Worm (Caenorhabditis elegans): ENCODE results near the gene mrpl-53.

The mrpl-53 gene

DNA sequence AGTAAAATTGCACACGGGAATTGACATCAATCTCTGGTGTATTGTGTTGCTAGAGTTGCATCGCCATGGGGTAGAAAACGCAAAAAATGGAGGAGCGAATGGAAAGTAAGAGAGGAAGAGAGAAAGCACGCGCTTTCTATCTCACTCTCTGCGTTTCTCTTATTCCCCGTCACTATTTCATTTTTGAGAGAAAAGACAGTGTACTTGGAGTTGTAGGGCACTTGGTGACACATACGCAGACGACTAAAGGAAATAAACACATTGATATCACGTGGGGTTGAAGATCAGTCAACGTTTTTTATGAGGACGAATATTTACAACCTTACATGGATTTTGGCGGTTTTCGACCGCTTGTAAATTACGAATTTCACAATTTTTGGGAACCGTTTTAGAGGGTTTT is 6.0 kb downstream of the mrpl-53 start (continued):
- no peak for TF ChIP-seq ZK546.5 (tag; optimal IDR thresholded peaks at IDR 0.05)
- TF ChIP-seq gmeb-1 (tag; optimal IDR thresholded peaks at IDR 0.05) = peak; percentile 87
- TF ChIP-seq sem-4 (tag; optimal IDR thresholded peaks at IDR 0.05) = peak; percentile 93
- peak; percentile 99 to 100 for TF ChIP-seq mdl-1 (tag; optimal IDR thresholded peaks at IDR 0.05)
- TF ChIP-seq nhr-6 (tag; optimal IDR thresholded peaks at IDR 0.05) = peak; percentile 96

DNA sequence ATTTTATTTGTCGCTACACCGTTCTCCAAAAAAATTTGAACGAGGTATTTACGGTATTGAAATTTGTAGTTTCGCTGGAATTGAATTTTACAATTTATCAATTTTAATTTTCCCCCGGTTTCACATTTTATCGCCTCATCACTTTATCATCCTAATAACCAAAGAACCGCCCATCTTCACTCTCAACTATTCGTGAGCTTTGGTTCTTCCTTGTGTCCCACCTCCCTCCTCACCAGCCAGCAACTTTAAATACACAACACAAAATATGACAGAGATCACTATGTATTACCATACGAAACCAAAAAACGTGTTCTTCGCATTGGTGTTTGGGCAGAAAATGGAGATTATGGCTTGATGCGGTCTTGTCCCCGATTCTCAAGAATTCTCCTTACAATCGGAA is 6.6 kb downstream of the mrpl-53 start:
- TF ChIP-seq mbf-1 (tag; optimal IDR thresholded peaks at IDR 0.05) = no peak
- TF ChIP-seq nhr-237 (tag; optimal IDR thresholded peaks at IDR 0.05) = no peak
- TF ChIP-seq lsy-2 (tag; optimal IDR thresholded peaks at IDR 0.05) = no peak
- TF ChIP-seq sma-9 (GFP tag; optimal IDR thresholded peaks at IDR 0.05) = peak; percentile 65
- no peak for TF ChIP-seq sma-9 (tag; optimal IDR thresholded peaks at IDR 0.05)
- no peak for TF ChIP-seq nhr-6 (tag; optimal IDR thresholded peaks at IDR 0.05)
- peak; percentile 13 for TF ChIP-seq nhr-25 (tag; optimal IDR thresholded peaks at IDR 0.05)
- TF ChIP-seq C34F6.9 (tag; optimal IDR thresholded peaks at IDR 0.05) = no peak
- TF ChIP-seq nhr-23 (tag; optimal IDR thresholded peaks at IDR 0.05) = no peak
- no peak for TF ChIP-seq unc-55 (GFP tag; optimal IDR thresholded peaks at IDR 0.05)
- no peak for TF ChIP-seq mab-5 (tag; optimal IDR thresholded peaks at IDR 0.05)
- TF ChIP-seq zag-1 (tag; optimal IDR thresholded peaks at IDR 0.05) = no peak
- TF ChIP-seq ceh-82 (tag; optimal IDR thresholded peaks at IDR 0.05) = no peak
- peak; percentile 8 for TF ChIP-seq fos-1 (tag; optimal IDR thresholded peaks at IDR 0.05)
- peak; percentile 14 for TF ChIP-seq gmeb-1 (tag; optimal IDR thresholded peaks at IDR 0.05)
- TF ChIP-seq nhr-129 (tag; optimal IDR thresholded peaks at IDR 0.05) = peak; percentile 40
- no peak for TF ChIP-seq ztf-11 (tag; optimal IDR thresholded peaks at IDR 0.05)
- no peak for TF ChIP-seq skn-1 (tag; optimal IDR thresholded peaks at IDR 0.05)
- no peak for TF ChIP-seq nhr-21 (tag; optimal IDR thresholded peaks at IDR 0.05)
- TF ChIP-seq crh-2 (tag; optimal IDR thresholded peaks at IDR 0.05) = peak; percentile 10
- TF ChIP-seq lin-11 (tag; optimal IDR thresholded peaks at IDR 0.05) = no peak
- no peak for TF ChIP-seq ztf-1 (GFP tag; conservative IDR thresholded peaks at IDR 0.05)
- TF ChIP-seq peb-1 (tag; optimal IDR thresholded peaks at IDR 0.05) = no peak
- no peak for TF ChIP-seq nhr-12 (tag; optimal IDR thresholded peaks at IDR 0.05)
- TF ChIP-seq mdl-1 (tag; optimal IDR thresholded peaks at IDR 0.05) = no peak

DNA sequence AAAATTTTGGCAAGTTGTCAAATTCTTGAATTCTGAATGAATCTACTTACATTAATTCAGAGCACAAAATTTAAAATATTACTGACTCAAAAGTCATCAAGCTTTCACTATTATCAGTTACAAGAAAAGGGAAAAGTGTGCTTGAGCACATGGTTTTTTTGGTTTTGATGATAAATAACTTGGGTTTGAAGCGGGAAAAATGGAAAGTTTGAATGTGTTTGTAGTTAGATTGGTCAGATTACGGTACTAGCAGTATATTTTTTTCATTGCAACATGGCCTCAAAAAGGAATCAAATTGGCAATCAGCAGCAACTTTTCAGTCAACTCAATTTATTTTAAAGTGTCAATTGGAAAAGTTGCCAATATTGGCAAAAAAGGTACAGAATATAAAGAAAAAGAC is 7.3 kb downstream of the mrpl-53 start:
- TF ChIP-seq nhr-77 (tag; optimal IDR thresholded peaks at IDR 0.05) (no peak), skn-1 (tag; optimal IDR thresholded peaks at IDR 0.05) (peak; percentile 27), lin-11 (tag; optimal IDR thresholded peaks at IDR 0.05) (no peak), mdl-1 (tag; optimal IDR thresholded peaks at IDR 0.05) (no peak)

DNA sequence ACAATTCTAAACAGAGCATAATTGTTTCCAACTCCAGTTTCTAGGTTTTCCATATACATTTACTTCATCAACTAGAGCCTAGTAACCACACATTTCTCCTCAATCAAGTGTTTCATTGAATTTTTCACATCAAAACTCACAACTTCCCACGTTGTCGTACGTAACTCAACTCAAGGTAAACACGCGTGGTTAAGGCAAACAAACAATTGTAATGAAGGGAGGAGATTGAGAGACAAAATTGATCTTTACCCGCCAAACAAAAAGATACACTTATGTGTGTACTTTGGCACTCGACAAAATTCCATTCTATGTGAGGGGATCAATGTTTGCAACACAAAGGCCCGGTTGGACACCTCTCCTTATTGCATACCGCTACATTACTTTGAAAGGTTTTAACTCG is 7.9 kb downstream of the mrpl-53 start, which contains the start of gene nhr-19:
Gene nhr-19 (minus strand): TSS at position 191 of the 400 bp plus-strand sequence.
- peak; percentile 65 for TF ChIP-seq nhr-129 (tag; optimal IDR thresholded peaks at IDR 0.05)
- peak in 1 of 2 experiments; percentile 20 for TF ChIP-seq lsy-2 (tag; optimal IDR thresholded peaks at IDR 0.05)
- peak; percentile 59 for TF ChIP-seq sma-9 (GFP tag; optimal IDR thresholded peaks at IDR 0.05)
- no peak for TF ChIP-seq sma-9 (tag; optimal IDR thresholded peaks at IDR 0.05)
- TF ChIP-seq nhr-25 (tag; optimal IDR thresholded peaks at IDR 0.05) = peak; percentile 17
- no peak for TF ChIP-seq nhr-10 (tag; optimal IDR thresholded peaks at IDR 0.05)
- peak; percentile 52 for TF ChIP-seq crh-2 (tag; optimal IDR thresholded peaks at IDR 0.05)

DNA sequence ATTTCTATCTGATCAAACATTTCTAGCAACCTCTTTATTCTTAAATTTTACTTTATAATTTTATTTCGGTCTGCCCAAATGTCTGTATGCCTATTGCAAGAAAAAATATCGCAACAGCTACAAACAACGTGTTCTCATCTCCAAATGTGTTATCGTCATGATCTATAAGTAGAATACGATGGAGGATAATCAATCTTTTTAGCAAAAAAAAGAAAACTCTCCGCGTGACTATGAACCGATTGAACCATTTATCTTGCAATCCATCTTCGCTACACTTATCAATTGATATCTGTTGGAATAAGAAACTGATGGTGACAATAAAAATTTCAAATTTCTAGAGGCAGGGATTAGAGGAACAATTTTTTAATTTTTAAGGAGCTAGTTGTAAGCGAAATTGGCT is 8.5 kb downstream of the mrpl-53 start:
- TF ChIP-seq lin-13 (GFP tag; optimal IDR thresholded peaks at IDR 0.05) (no peak), mdl-1 (tag; optimal IDR thresholded peaks at IDR 0.05) (peak in 1 of 2 experiments; percentile 4), Y55F3AM.14 (GFP tag; optimal IDR thresholded peaks at IDR 0.05) (no peak), ZK546.5 (tag; optimal IDR thresholded peaks at IDR 0.05) (no peak), fos-1 (tag; optimal IDR thresholded peaks at IDR 0.05) (no peak), blmp-1 (tag; optimal IDR thresholded peaks at IDR 0.05; ENCODE audit: insufficient read depth) (peak; percentile 72), mab-5 (tag; optimal IDR thresholded peaks at IDR 0.05) (no peak), elt-1 (tag; optimal IDR thresholded peaks at IDR 0.05) (no peak), mbf-1 (tag; optimal IDR thresholded peaks at IDR 0.05) (no peak), nhr-21 (tag; optimal IDR thresholded peaks at IDR 0.05) (peak; percentile 54), F13H6.1 (tag; optimal IDR thresholded peaks at IDR 0.05) (no peak), nhr-12 (tag; optimal IDR thresholded peaks at IDR 0.05) (no peak), unc-55 (GFP tag; optimal IDR thresholded peaks at IDR 0.05) (no peak), peb-1 (tag; optimal IDR thresholded peaks at IDR 0.05) (no peak), nhr-237 (tag; optimal IDR thresholded peaks at IDR 0.05) (no peak), sem-4 (tag; optimal IDR thresholded peaks at IDR 0.05) (no peak), dmd-4 (tag; optimal IDR thresholded peaks at IDR 0.05) (no peak), nhr-129 (tag; optimal IDR thresholded peaks at IDR 0.05) (no peak), nhr-77 (tag; optimal IDR thresholded peaks at IDR 0.05) (no peak), sma-9 (GFP tag; optimal IDR thresholded peaks at IDR 0.05) (peak; percentile 87), sma-9 (tag; optimal IDR thresholded peaks at IDR 0.05) (no peak), snpc-4 (tag; optimal IDR thresholded peaks at IDR 0.05) (no peak), zag-1 (tag; optimal IDR thresholded peaks at IDR 0.05) (no peak), ztf-11 (tag; optimal IDR thresholded peaks at IDR 0.05) (no peak), unc-62 (GFP tag; optimal IDR thresholded peaks at IDR 0.05) (no peak), elt-3 (tag; optimal IDR thresholded peaks at IDR 0.05) (no peak), nhr-23 (tag; optimal IDR thresholded peaks at IDR 0.05) (no peak), lin-39 (tag; optimal IDR thresholded peaks at IDR 0.05) (no peak), ceh-82 (tag; optimal IDR thresholded peaks at IDR 0.05) (no peak), ama-1 (optimal IDR thresholded peaks at IDR 0.05) (no peak), nhr-6 (tag; optimal IDR thresholded peaks at IDR 0.05) (no peak), skn-1 (tag; optimal IDR thresholded peaks at IDR 0.05) (no peak), gmeb-1 (tag; optimal IDR thresholded peaks at IDR 0.05) (no peak), C34F6.9 (tag; optimal IDR thresholded peaks at IDR 0.05) (peak; percentile 6), lsy-2 (tag; optimal IDR thresholded peaks at IDR 0.05) (no peak), sma-3 (GFP tag; optimal IDR thresholded peaks at IDR 0.05) (no peak), nhr-25 (tag; optimal IDR thresholded peaks at IDR 0.05) (peak; percentile 57)
